Worm (Caenorhabditis elegans): ENCODE results near the gene srxa-19.

srxa-19 gene

DNA sequence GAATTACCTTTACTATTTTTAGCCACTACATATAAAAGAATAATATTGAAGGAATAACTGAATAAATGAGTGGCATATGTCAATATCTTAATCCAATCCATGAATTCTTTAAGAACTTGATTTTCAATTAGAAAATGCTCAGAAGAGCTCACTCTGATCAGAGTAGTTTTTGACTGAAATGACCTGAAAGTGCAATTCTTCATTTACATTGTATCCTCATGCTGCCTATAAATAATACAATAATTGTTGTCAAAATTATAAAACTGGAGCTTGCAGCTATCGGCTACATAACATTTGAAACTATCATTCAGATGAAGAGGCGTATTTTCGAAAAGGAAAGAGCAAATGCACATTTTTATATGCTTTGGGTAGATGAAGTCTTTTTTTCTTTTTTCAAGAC, at the start of gene srxa-19:
TSS of gene srxa-19 (minus strand) at position 101 of the 400 bp plus-strand sequence.
- TF ChIP-seq nhr-25 (tag; optimal IDR thresholded peaks at IDR 0.05) (no peak), ceh-82 (tag; optimal IDR thresholded peaks at IDR 0.05) (no peak), lin-13 (GFP tag; optimal IDR thresholded peaks at IDR 0.05) (no peak), egl-27 (tag; optimal IDR thresholded peaks at IDR 0.05) (no peak), ama-1 (optimal IDR thresholded peaks at IDR 0.05) (no peak), nhr-129 (tag; optimal IDR thresholded peaks at IDR 0.05) (no peak), mdl-1 (tag; optimal IDR thresholded peaks at IDR 0.05) (no peak), ceh-16 (tag; optimal IDR thresholded peaks at IDR 0.05) (no peak), fos-1 (tag; optimal IDR thresholded peaks at IDR 0.05) (no peak), lin-11 (tag; optimal IDR thresholded peaks at IDR 0.05) (no peak), Y55F3AM.14 (GFP tag; optimal IDR thresholded peaks at IDR 0.05) (no peak), nhr-6 (tag; optimal IDR thresholded peaks at IDR 0.05) (no peak), alr-1 (tag; optimal IDR thresholded peaks at IDR 0.05) (no peak), blmp-1 (tag; optimal IDR thresholded peaks at IDR 0.05; ENCODE audit: insufficient read depth) (no peak), sma-9 (GFP tag; optimal IDR thresholded peaks at IDR 0.05) (no peak), sma-9 (tag; optimal IDR thresholded peaks at IDR 0.05) (no peak), skn-1 (tag; optimal IDR thresholded peaks at IDR 0.05) (no peak), sma-3 (GFP tag; optimal IDR thresholded peaks at IDR 0.05) (no peak)

DNA sequence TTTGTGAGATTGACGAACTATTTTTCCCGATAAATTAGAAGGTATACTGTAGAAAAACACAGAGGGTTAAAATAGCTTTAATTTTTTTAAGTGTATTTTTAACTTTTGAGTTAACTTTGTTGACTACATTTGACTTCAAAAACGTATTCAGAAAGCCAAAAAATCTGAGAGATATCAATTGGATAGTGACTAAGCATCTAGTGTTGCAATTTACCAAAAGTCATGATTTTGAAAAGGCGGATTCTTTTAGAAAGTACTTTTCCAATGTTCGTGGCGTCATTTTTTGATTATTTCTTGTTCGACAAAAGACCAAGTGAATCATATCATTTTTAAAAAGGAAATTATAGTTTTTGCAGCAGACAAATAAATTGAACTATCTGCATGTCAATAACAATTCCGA, 46.3 kb upstream of the srxa-19 start:
- peak in 1 of 2 experiments; percentile 40 for TF ChIP-seq lsy-2 (tag; optimal IDR thresholded peaks at IDR 0.05)
- no peak for TF ChIP-seq peb-1 (tag; optimal IDR thresholded peaks at IDR 0.05)
- TF ChIP-seq ztf-4 (tag; optimal IDR thresholded peaks at IDR 0.05), result peak; percentile 13
- no peak for TF ChIP-seq F13H6.1 (tag; optimal IDR thresholded peaks at IDR 0.05)
- TF ChIP-seq nhr-237 (tag; optimal IDR thresholded peaks at IDR 0.05), result peak; percentile 8
- peak; percentile 51 for TF ChIP-seq unc-55 (GFP tag; optimal IDR thresholded peaks at IDR 0.05)
- peak; percentile 40 for TF ChIP-seq crh-2 (tag; optimal IDR thresholded peaks at IDR 0.05)

DNA sequence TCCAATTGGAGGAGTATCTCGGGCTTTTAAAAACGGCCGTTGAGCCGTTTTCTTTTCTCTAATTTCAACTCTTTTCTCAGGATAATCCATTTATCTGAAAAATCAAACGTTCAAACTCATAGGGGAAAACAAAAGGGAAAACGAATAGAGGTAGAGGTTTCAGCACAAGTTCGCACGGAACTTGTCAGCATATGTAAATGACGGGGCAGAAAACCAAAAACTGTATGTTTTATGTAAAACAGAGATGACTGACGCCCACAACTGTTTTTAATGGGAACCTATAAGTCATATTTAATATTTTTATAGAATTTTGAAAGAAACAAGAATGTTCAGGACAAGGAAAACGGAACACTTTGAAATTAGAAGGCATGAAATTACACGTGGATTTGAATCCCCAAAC, 43.8 kb upstream of the srxa-19 start, which contains the start of gene C51E3.6:
TSS of gene C51E3.6 (minus strand) at position 101 of the 400 bp plus-strand sequence.
- no peak for TF ChIP-seq sma-9 (GFP tag; optimal IDR thresholded peaks at IDR 0.05)
- TF ChIP-seq sma-9 (tag; optimal IDR thresholded peaks at IDR 0.05), result no peak
- no peak for TF ChIP-seq lsy-2 (tag; optimal IDR thresholded peaks at IDR 0.05)
- no peak for TF ChIP-seq snpc-4 (tag; optimal IDR thresholded peaks at IDR 0.05)
- TF ChIP-seq ceh-16 (tag; optimal IDR thresholded peaks at IDR 0.05), result no peak
- TF ChIP-seq elt-3 (tag; optimal IDR thresholded peaks at IDR 0.05), result no peak
- no peak for TF ChIP-seq ztf-11 (tag; optimal IDR thresholded peaks at IDR 0.05)
- no peak for TF ChIP-seq alr-1 (tag; optimal IDR thresholded peaks at IDR 0.05)
- TF ChIP-seq aly-2 (tag; optimal IDR thresholded peaks at IDR 0.05), result no peak
- TF ChIP-seq mbf-1 (tag; optimal IDR thresholded peaks at IDR 0.05), result no peak
- no peak for TF ChIP-seq nhr-23 (tag; optimal IDR thresholded peaks at IDR 0.05)
- no peak for TF ChIP-seq Y55F3AM.14 (GFP tag; optimal IDR thresholded peaks at IDR 0.05)

DNA sequence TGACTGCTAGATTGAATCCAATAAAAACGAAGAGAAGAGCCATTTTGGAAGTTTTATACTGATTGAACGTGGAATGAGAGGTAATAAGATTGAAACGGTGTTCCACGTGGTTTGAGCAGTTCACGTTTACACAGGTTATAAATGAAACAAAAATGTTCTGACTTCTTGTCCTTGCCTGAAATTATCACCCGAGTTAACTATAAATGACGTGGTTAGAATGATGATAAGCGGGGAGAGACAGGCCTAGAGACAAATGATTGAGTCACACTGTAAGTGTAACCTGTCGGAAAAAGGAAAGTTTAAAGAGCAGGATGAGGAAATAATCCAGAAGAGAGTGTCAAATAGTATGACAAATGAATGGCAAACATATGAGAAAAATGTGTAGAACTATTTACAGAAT, 38.4 kb upstream of the srxa-19 start, which contains the start of gene C51E3.10:
TSS of gene C51E3.10 (minus strand) at position 181 of the 400 bp plus-strand sequence.
- TF ChIP-seq mdl-1 (tag; optimal IDR thresholded peaks at IDR 0.05), result peak in 1 of 2 experiments; percentile 14
- no peak for TF ChIP-seq ztf-4 (tag; optimal IDR thresholded peaks at IDR 0.05)
- no peak for TF ChIP-seq elt-3 (tag; optimal IDR thresholded peaks at IDR 0.05)
- TF ChIP-seq fos-1 (tag; optimal IDR thresholded peaks at IDR 0.05), result peak; percentile 94
- no peak for TF ChIP-seq dmd-4 (tag; optimal IDR thresholded peaks at IDR 0.05)
- TF ChIP-seq nhr-23 (tag; optimal IDR thresholded peaks at IDR 0.05), result no peak
- no peak for TF ChIP-seq peb-1 (tag; optimal IDR thresholded peaks at IDR 0.05)
- TF ChIP-seq skn-1 (tag; optimal IDR thresholded peaks at IDR 0.05), result peak; percentile 36
- TF ChIP-seq ztf-11 (tag; optimal IDR thresholded peaks at IDR 0.05), result no peak
- TF ChIP-seq zag-1 (tag; optimal IDR thresholded peaks at IDR 0.05), result no peak
- TF ChIP-seq sem-4 (tag; optimal IDR thresholded peaks at IDR 0.05), result no peak
- TF ChIP-seq nhr-129 (tag; optimal IDR thresholded peaks at IDR 0.05), result no peak
- TF ChIP-seq nhr-11 (tag; optimal IDR thresholded peaks at IDR 0.05), result no peak
- TF ChIP-seq unc-62 (GFP tag; optimal IDR thresholded peaks at IDR 0.05), result no peak
- TF ChIP-seq crh-2 (tag; optimal IDR thresholded peaks at IDR 0.05), result peak; percentile 67
- peak; percentile 69 for TF ChIP-seq sma-9 (GFP tag; optimal IDR thresholded peaks at IDR 0.05)
- no peak for TF ChIP-seq sma-9 (tag; optimal IDR thresholded peaks at IDR 0.05)
- TF ChIP-seq lin-13 (GFP tag; optimal IDR thresholded peaks at IDR 0.05), result no peak
- TF ChIP-seq ceh-82 (tag; optimal IDR thresholded peaks at IDR 0.05), result no peak

Measured in whole organism, L2 larva.